Fruit fly (Drosophila melanogaster) whole organism, larva: Measurements from ENCODE around the gene Drsl2.

Experiments used
- noc ChIP-seq: fragments of 200-800 bp; sonication (Bioruptor generic); optimal IDR thresholded peaks from 3 replicates; lab custom pipeline; 2019; ENCODE audit warnings: missing biosample characterization, mild to moderate bottlenecking, missing genetic modification characterization, moderate library complexity

Drsl2 gene

dm6 chr3L:3314049-3314448, at the start of gene Drsl2:
TSS of gene Drsl2 (plus strand) at chr3L:3314349.
- no peak for TF ChIP-seq noc (tag; lab: Kevin White, UChicago)

DNA sequence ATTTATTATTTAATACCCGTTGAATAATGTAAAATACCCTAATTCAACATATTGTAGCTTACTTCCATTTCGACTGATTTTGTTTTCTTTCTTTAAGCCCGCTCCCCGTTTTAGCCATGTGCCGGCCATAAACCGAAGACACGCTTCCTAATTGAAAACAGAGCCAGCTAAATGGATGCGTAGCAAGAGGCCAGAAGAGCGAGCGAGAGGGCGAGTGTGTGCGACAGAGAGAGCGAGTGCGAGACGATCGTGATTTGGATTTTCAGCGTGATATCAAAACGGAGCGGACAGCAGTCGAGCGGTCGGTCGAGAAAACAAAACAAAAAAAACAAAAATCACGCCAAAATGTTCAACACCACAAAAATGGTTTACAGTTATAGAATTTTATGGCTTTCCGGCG, 47.8 kb upstream of the Drsl2 start:
- TF ChIP-seq noc (tag; lab: Kevin White, UChicago): no peak

- TF ChIP-seq noc (tag; lab: Kevin White, UChicago): no peak
Observed at dm6 chr3L:3268161-3268560, 46.0 kb upstream of the Drsl2 start, which contains the start of gene CG34265. TSS of gene CG34265 (plus strand) at chr3L:3268461.

DNA sequence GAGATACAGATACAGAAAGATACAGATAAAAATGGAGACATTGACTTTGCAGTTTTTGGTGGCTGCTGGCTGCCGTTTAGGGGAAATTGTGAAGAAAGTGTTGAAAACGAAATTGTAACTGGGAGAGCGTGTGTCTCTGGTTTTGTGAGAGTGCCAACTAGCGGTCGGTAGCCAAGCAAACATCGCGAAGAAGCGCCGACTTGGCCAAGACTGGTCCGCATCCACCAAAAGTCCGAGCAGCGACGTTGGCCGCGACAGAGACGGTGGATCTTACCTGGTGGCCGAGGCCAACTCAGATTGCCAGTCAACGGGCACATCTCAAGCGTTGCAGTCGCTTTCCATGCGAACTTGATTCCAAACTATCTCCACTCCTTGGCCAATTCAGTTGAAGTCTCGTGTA, 43.4 kb upstream of the Drsl2 start, which contains the start of gene CG14960:
Gene CG14960, plus strand, starts transcription at position 301 of the 400 bp plus-strand sequence.
- no peak for TF ChIP-seq noc (tag; lab: Kevin White, UChicago)

- TF ChIP-seq noc (tag; lab: Kevin White, UChicago): no peak
Observed at dm6 chr3L:3274463-3275177, 39.5 kb upstream of the Drsl2 start.

dm6 chr3L:3276930-3277329, 37.2 kb upstream of the Drsl2 start:
- no peak for TF ChIP-seq noc (tag; lab: Kevin White, UChicago)

- TF ChIP-seq noc (tag; lab: Kevin White, UChicago): no peak
Observed at dm6 chr3L:3279930-3280329, 34.2 kb upstream of the Drsl2 start, which contains the start of gene CG12017. TSS of gene CG12017 (plus strand) at chr3L:3280239.

dm6 chr3L:3283264-3283663, 30.9 kb upstream of the Drsl2 start:
- no peak for TF ChIP-seq noc (tag; lab: Kevin White, UChicago)

- TF ChIP-seq noc (tag; lab: Kevin White, UChicago): no peak
Observed at dm6 chr3L:3284900-3285299, 29.2 kb upstream of the Drsl2 start.

DNA sequence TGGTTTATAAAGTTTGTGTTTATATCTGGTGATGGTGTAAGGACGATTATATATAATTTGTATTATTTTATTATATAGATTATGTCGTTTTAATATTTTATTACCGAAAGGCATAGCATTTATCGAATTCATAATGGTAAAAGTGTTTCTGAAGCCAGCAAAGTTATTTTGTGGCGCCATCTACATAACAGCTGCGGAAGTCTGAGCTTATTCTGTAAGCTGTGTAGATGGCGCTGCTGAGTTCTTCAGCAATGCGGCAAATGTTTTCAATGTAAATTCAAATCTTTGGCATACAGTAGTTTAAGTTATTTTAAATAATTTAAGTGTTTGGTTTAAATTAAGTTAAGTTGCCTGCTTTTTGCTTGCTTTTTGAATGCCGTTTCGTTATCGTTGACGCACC, 25.7 kb upstream of the Drsl2 start:
- no peak for TF ChIP-seq noc (tag; lab: Kevin White, UChicago)

DNA sequence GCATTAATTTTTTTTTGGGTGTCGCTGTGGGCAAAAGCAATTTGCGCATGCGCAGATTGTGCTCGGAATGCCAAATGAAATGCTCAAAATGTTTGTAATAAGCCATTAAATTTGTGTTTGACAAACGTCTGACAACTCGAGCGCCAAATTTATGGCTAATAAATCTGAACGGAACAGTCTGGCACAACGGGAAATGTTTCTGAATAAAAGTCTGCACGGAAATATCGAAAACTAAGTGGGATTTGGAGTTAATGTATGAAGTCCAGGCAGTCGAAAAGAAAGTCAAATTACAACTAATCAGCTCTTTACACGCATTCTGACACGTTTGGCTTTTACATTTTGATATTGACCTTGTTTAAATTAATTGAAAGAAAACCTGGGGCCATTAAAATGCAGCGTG, 23.0 kb upstream of the Drsl2 start, which contains the start of gene CG12009:
Gene CG12009, plus strand, starts transcription at position 301 of the 400 bp plus-strand sequence.
- TF ChIP-seq noc (tag; lab: Kevin White, UChicago): no peak

- TF ChIP-seq noc (tag; lab: Kevin White, UChicago): no peak
Observed at dm6 chr3L:3300345-3300744, 13.8 kb upstream of the Drsl2 start.

dm6 chr3L:3301171-3301738, 12.9 kb upstream of the Drsl2 start:
- TF ChIP-seq noc (tag; lab: Kevin White, UChicago): peak; percentile 97

dm6 chr3L:3303087-3303526, 11.0 kb upstream of the Drsl2 start, which contains the start of gene CG14968:
TSS of gene CG14968 (minus strand) at chr3L:3303112.
- peak; percentile 96 for TF ChIP-seq noc (tag; lab: Kevin White, UChicago)

DNA sequence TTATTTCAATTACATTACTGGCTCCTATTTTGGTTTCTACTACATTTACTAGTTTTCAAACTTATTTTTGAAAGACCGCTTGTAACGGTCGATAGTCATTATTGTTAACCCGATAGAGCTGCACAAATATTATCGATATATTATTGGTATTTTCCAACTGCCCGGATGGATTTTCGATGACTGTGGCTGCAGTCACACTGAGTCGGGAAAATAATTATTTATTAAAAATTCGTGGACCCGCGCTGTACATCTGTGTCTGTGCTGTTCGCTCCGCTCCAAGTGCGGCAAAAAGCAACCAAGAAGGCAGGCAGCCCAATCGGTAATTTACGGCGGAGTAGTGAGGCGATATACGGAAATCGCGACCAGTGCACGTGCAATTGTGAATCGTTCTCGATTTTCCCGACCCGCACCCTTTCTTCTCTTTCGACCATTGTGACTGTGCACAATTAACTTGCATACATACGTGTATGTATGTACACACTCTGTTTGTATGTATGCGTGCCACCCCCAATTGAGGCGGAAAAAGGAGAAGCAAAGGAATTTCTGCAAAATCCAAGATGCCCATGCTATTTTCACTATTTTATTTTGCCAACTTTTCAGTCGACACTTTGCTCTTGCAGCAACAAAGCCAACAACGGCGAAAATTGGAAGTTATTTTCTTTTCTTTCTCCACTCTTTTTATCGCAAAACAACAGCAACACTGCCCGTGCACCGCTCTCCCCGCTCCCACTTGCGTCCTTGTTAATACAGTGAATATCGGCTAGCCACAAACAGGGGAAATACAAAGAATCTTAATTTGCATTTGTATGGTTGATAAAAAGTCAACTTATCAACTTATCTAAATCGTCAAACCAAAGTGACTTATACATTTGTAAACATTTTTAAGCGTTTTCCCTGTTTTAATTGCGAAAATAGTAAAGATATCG, 10.4 kb upstream of the Drsl2 start, which contains the start of gene ZnT63C:
Gene ZnT63C, plus strand, starts transcription at position 175 of the 926 bp plus-strand sequence.
- no peak for TF ChIP-seq noc (tag; lab: Kevin White, UChicago)
